Worm (Caenorhabditis elegans) whole organism, early embryonic: ENCODE data around the gene clec-82.
"Not testable (repeated sequence)": the region's sequence is repeated elsewhere in the genome, so short reads cannot be mapped to it uniquely, and the experiment has no call there.

Experiments
- B0310.2 ChIP-seq: sonication (generic microtip); optimal IDR thresholded peaks from 2 replicates; lab custom pipeline; 2016; ENCODE audit warnings: mild to moderate bottlenecking, missing genetic modification characterization, missing compliant biosample characterization
- F13C5.2 ChIP-seq: sonication (generic microtip); optimal IDR thresholded peaks from 2 replicates; lab custom pipeline; 2017; ENCODE audit warnings: mild to moderate bottlenecking, missing genetic modification characterization, inconsistent platforms, missing compliant biosample characterization
- aly-1 ChIP-seq: sonication (generic microtip); optimal IDR thresholded peaks from 2 replicates; lab custom pipeline; 2016; ENCODE audit warnings: missing genetic modification characterization, missing compliant biosample characterization
- ama-1 ChIP-seq: fragments of 150-350 bp; optimal IDR thresholded peaks from 2 replicates; lab custom pipeline; 2014
- ceh-13 ChIP-seq: fragments of 200-800 bp; sonication (Bioruptor generic); optimal IDR thresholded peaks from 2 replicates; lab custom pipeline; 2018; ENCODE audit warnings: mild to moderate bottlenecking, missing genetic modification characterization, missing compliant biosample characterization
- ceh-36 ChIP-seq: sonication (generic microtip); optimal IDR thresholded peaks from 2 replicates; lab custom pipeline; 2016; ENCODE audit warnings: missing genetic modification characterization, inconsistent platforms, missing compliant biosample characterization
- ets-7 ChIP-seq: sonication (generic microtip); optimal IDR thresholded peaks from 2 replicates; lab custom pipeline; 2016; ENCODE audit warnings: missing genotype, missing genetic modification characterization, missing compliant biosample characterization
- flt-1 ChIP-seq: fragments of 200-800 bp; sonication (Bioruptor generic); IDR thresholded peaks from 2 replicates; pipeline ENCODE4 v1.3.6; 2022; ENCODE audit warnings: missing genetic modification characterization, missing compliant biosample characterization
- hmbx-1 ChIP-seq: sonication (generic microtip); optimal IDR thresholded peaks from 2 replicates; lab custom pipeline; 2016; ENCODE audit warnings: mild to moderate bottlenecking, missing genetic modification characterization, missing compliant biosample characterization
- hmg-4 ChIP-seq: fragments of 200-800 bp; sonication (Bioruptor generic); optimal IDR thresholded peaks from 2 replicates; lab custom pipeline; 2018; ENCODE audit warnings: mild to moderate bottlenecking, missing genetic modification characterization, missing compliant biosample characterization
- hnd-1 ChIP-seq: sonication (generic microtip); optimal IDR thresholded peaks from 2 replicates; lab custom pipeline; 2016; ENCODE audit warnings: missing genetic modification characterization, missing compliant biosample characterization
- pes-1 ChIP-seq: fragments of 200-800 bp; sonication (Bioruptor generic); IDR thresholded peaks from 2 replicates; pipeline ENCODE4 v1.3.6; 2022; ENCODE audit warnings: missing genetic modification reagents, missing genetic modification characterization, missing compliant biosample characterization
- scrt-1 ChIP-seq: fragments of 200-800 bp; sonication (Bioruptor generic); IDR thresholded peaks from 2 replicates; pipeline ENCODE4 v1.3.6; 2022; ENCODE audit warnings: missing genetic modification characterization, missing compliant biosample characterization
- sea-1 ChIP-seq: fragments of 200-800 bp; sonication (Bioruptor generic); conservative IDR thresholded peaks from 2 replicates; pipeline ENCODE4 v1.3.6; 2022; ENCODE audit warnings: missing genetic modification characterization, missing compliant biosample characterization
- tbx-11 ChIP-seq: fragments of 200-800 bp; sonication (Bioruptor generic); IDR thresholded peaks from 2 replicates; pipeline ENCODE4 v1.3.6; 2022; ENCODE audit warnings: missing genetic modification characterization, missing compliant biosample characterization
- tbx-37 ChIP-seq: fragments of 200-800 bp; sonication (Bioruptor generic); conservative IDR thresholded peaks from 2 replicates; pipeline ENCODE4 v1.3.6; 2022; ENCODE audit warnings: missing genetic modification reagents, missing genetic modification characterization, missing compliant biosample characterization
- tra-4 ChIP-seq: sonication (generic microtip); optimal IDR thresholded peaks from 2 replicates; lab custom pipeline; 2017; ENCODE audit warnings: missing genetic modification characterization, missing compliant biosample characterization

clec-82 gene

DNA sequence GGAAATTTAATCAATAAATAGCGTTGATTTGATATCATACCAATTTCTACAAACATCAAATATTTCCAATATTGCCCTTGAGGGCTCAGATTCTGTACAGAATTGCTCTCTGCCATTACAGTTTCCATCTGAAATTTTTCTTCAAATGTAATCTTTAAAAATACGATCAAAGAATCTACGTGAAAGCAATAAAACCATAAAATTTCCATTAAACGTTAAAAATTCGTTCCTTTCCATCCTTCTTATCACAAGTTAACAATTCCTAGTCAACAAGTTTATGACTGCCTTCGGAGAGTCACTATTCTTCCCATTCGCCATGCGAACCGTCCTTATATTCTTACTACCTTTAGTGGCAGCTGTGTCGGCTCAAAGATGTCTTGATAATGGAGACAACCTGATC lies at the start of gene clec-82:
TSS of gene clec-82 (plus strand) at position 301 of the 400 bp plus-strand sequence.
- no peak for TF ChIP-seq aly-1 (tag; lab: Kevin White, UChicago)
- TF ChIP-seq ceh-36 (tag; lab: Kevin White, UChicago): no peak
- no peak for TF ChIP-seq B0310.2 (tag; lab: Kevin White, UChicago)
- TF ChIP-seq hmbx-1: no peak
- no peak for TF ChIP-seq hnd-1
- TF ChIP-seq scrt-1 (GFP tag; lab: Robert Waterston, UW): no peak
- no peak for TF ChIP-seq hmg-4 (GFP tag; lab: Kevin White, UChicago)
- no peak for TF ChIP-seq tra-4 (tag; lab: Kevin White, UChicago)
- no peak for TF ChIP-seq ets-7 (tag; lab: Kevin White, UChicago)
- no peak for TF ChIP-seq tbx-11 (GFP tag; lab: Robert Waterston, UW)
- TF ChIP-seq flt-1 (GFP tag; lab: Robert Waterston, UW): no peak
- no peak for TF ChIP-seq sea-1 (GFP tag; lab: Robert Waterston, UW)
- no peak for TF ChIP-seq ceh-13 (GFP tag; lab: Kevin White, UChicago)
- TF ChIP-seq tbx-37: no peak
- TF ChIP-seq ama-1: no peak
- no peak for TF ChIP-seq pes-1
- no peak for TF ChIP-seq F13C5.2

ce11 chrIV:2788389-2788788 lies 47.1 kb upstream of the clec-82 start, which contains the start of gene atln-1:
atln-1 (plus strand) TSS chrIV:2788689.
- not testable (repeated sequence) for TF ChIP-seq B0310.2 (tag; lab: Kevin White, UChicago); ceh-13 (GFP tag; lab: Kevin White, UChicago); ets-7 (tag; lab: Kevin White, UChicago)

- no peak for TF ChIP-seq hnd-1
- TF ChIP-seq ama-1: no peak
- no peak for TF ChIP-seq F13C5.2
- no peak for TF ChIP-seq aly-1 (tag; lab: Kevin White, UChicago)
- no peak for TF ChIP-seq ets-7 (tag; lab: Kevin White, UChicago)
- TF ChIP-seq ceh-13 (GFP tag; lab: Kevin White, UChicago): no peak
- TF ChIP-seq hmg-4 (GFP tag; lab: Kevin White, UChicago): no peak
- TF ChIP-seq flt-1 (GFP tag; lab: Robert Waterston, UW): no peak
- TF ChIP-seq pes-1: no peak
- no peak for TF ChIP-seq tbx-11 (GFP tag; lab: Robert Waterston, UW)
- TF ChIP-seq B0310.2 (tag; lab: Kevin White, UChicago): no peak
- no peak for TF ChIP-seq tbx-37
- TF ChIP-seq scrt-1 (GFP tag; lab: Robert Waterston, UW): no peak
- no peak for TF ChIP-seq tra-4 (tag; lab: Kevin White, UChicago)
These were observed 41.5 kb upstream of the clec-82 start for ce11 chrIV:2793956-2794355.

DNA sequence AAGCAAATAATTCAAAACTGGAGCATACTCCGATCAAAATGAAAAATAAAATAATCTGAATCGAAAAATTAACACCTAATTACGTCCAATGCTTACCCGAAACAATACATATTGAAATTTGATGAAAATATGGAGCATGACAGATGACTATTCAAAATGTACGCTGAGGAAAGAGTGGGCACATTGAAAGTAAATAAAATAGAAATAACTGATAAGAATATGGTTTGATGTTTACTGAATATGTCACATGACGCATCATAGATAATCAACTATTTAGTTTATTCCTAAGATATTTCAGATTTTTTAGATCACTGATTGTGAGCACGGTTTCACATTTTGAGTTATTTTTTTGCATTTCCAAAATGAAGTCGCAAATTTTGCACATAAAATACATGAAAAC lies 37.1 kb upstream of the clec-82 start, which contains the start of gene Y54G2A.52:
TSS of gene Y54G2A.52 (minus strand) at position 348 of the 400 bp plus-strand sequence.
- TF ChIP-seq ceh-36 (tag; lab: Kevin White, UChicago) (no peak), tbx-11 (GFP tag; lab: Robert Waterston, UW) (no peak), hmbx-1 (no peak), aly-1 (tag; lab: Kevin White, UChicago) (no peak), ets-7 (tag; lab: Kevin White, UChicago) (no peak), ama-1 (no peak), F13C5.2 (no peak), ceh-13 (GFP tag; lab: Kevin White, UChicago) (no peak), hnd-1 (no peak), hmg-4 (GFP tag; lab: Kevin White, UChicago) (no peak), B0310.2 (tag; lab: Kevin White, UChicago) (no peak), scrt-1 (GFP tag; lab: Robert Waterston, UW) (no peak)

DNA sequence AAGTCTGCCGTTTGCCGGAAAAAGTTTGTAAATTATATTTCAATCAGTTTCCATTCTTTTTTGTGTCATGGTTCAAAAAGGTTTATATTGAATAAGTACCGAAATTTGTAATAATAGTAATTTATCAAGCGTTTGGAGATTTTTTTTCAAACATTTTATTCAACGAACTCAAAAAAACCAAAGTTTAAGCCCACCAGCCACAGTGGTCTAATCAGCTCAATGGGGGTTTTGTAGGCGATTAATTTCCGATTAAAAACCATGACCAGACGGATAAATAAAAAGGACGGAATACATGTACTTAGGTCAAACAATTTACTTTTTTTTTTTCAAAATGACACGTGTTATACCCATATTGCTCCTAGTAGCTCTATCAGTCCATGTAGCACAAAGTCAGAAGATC lies 36.1 kb upstream of the clec-82 start, which contains the start of gene Y54G2A.10:
TSS of gene Y54G2A.10 (plus strand) at position 301 of the 400 bp plus-strand sequence.
- TF ChIP-seq tbx-11 (GFP tag; lab: Robert Waterston, UW) (no peak), ets-7 (tag; lab: Kevin White, UChicago) (no peak), pes-1 (no peak), sea-1 (GFP tag; lab: Robert Waterston, UW) (no peak), hmbx-1 (no peak), hnd-1 (no peak), tra-4 (tag; lab: Kevin White, UChicago) (no peak), ceh-36 (tag; lab: Kevin White, UChicago) (no peak), flt-1 (GFP tag; lab: Robert Waterston, UW) (no peak), hmg-4 (GFP tag; lab: Kevin White, UChicago) (no peak), aly-1 (tag; lab: Kevin White, UChicago) (no peak), B0310.2 (tag; lab: Kevin White, UChicago) (no peak), ceh-13 (GFP tag; lab: Kevin White, UChicago) (no peak)

- TF ChIP-seq flt-1 (GFP tag; lab: Robert Waterston, UW) (no peak), sea-1 (GFP tag; lab: Robert Waterston, UW) (no peak)
These were observed 35.6 kb upstream of the clec-82 start for ce11 chrIV:2799890-2800289.

ce11 chrIV:2801004-2801403 lies 34.5 kb upstream of the clec-82 start:
- TF ChIP-seq scrt-1 (GFP tag; lab: Robert Waterston, UW) (peak; percentile 38; the same call in 1 of the 2 replicates), hmbx-1 (no peak), flt-1 (GFP tag; lab: Robert Waterston, UW) (0 out of 2 replicates have a peak, but pooled peaks have one; percentile 13), pes-1 (peak; percentile 54; the same call in 1 of the 2 replicates), F13C5.2 (no peak), aly-1 (tag; lab: Kevin White, UChicago) (no peak), B0310.2 (tag; lab: Kevin White, UChicago) (no peak), tbx-37 (no peak), ama-1 (no peak), sea-1 (GFP tag; lab: Robert Waterston, UW) (no peak), tbx-11 (GFP tag; lab: Robert Waterston, UW) (no peak), ceh-13 (GFP tag; lab: Kevin White, UChicago) (no peak), hmg-4 (GFP tag; lab: Kevin White, UChicago) (no peak), hnd-1 (no peak), tra-4 (tag; lab: Kevin White, UChicago) (no peak), ceh-36 (tag; lab: Kevin White, UChicago) (no peak), ets-7 (tag; lab: Kevin White, UChicago) (no peak)
